Worm (Caenorhabditis elegans) whole organism, L2 larva: Measurements from ENCODE around the gene M01F1.9.

Experiments
- nhr-77 ChIP-seq: fragments of 150-350 bp; optimal IDR thresholded peaks from 2 replicates; lab custom pipeline; 2014; ENCODE audit warnings: missing biosample characterization, missing genetic modification characterization
- unc-39 ChIP-seq: fragments of 150-350 bp; optimal IDR thresholded peaks from 2 replicates; lab custom pipeline; 2014; ENCODE audit warnings: missing biosample characterization, missing genetic modification characterization

DNA sequence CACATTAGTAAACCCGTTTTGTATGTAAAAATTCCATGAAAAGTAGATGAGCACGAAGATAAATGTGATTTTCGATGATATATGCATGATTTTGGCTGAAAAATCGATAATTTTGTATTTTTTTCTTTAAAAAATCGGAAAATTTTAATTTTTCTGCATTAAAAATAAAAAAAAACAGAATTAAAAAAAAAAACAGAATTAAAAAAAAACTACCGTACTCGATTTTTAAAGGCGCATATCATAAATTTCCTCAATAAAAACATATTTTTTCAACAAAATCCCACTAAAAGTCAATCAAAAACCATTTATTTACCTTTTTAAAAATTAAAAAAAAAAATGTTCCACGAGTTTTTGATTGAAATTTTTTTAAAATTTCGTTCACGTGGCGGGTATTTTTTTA is 5.7 kb downstream of the M01F1.9 start, which contains the start of gene gly-14:
- TF ChIP-seq unc-39 (tag; lab: Kevin White, UChicago) = no peak
- TF ChIP-seq nhr-77 (tag; lab: Kevin White, UChicago) = no peak
